In genomic region chr2L:10321036-10321583, dm6 we compare ENCODE assay signal across 1 fruit fly cellular context.
TF ChIP-seq lines count a peak whose summit lies in the region.

No protein-coding gene starts in this region.

TF ChIP-seq in whole organism, embryonic, 481 proteins besides CTCF, POLR2A, EP300 and RAD21 (continued from another document):
- TF ChIP-seq CG5953 (GFP tag; IDR thresholded peaks at IDR 0.05; lab: Robert Waterston, UW) (0 out of 2 replicates have a peak, but pooled peaks have one; percentile 10), Scr (GFP tag; IDR thresholded peaks at IDR 0.05; lab: Robert Waterston, UW; ENCODE audit: partially characterized antibody) (peak; percentile 81), usp (GFP tag; optimal IDR thresholded peaks at IDR 0.05; lab: Kevin White, UChicago) (no peak), Oli (tag; optimal IDR thresholded peaks at IDR 0.05; lab: Kevin White, UChicago) (no peak), Myb (GFP tag; optimal IDR thresholded peaks at IDR 0.05; lab: Kevin White, UChicago) (no peak), CG32532 (GFP tag; IDR thresholded peaks at IDR 0.05; lab: Robert Waterston, UW) (0 out of 2 replicates have a peak, but pooled peaks have one; percentile 29), pum (GFP tag; optimal IDR thresholded peaks at IDR 0.05; lab: Kevin White, UChicago) (peak; percentile 2), hb (GFP tag; IDR thresholded peaks at IDR 0.05; lab: Robert Waterston, UW; ENCODE audit: partially characterized antibody) (peak; percentile 68; the same call in 1 of the 3 replicates), CG13424 (tag; optimal IDR thresholded peaks at IDR 0.05; lab: Kevin White, UChicago) (peak; percentile 8), CG3281 (GFP tag; optimal IDR thresholded peaks at IDR 0.05; lab: Kevin White, UChicago) (peak; percentile 49), sob (GFP tag; IDR thresholded peaks at IDR 0.05; lab: Robert Waterston, UW) (peak; percentile 33; the same call in 1 of the 2 replicates), bowl (GFP tag; IDR thresholded peaks at IDR 0.05; lab: Robert Waterston, UW) (no peak), CG11456 (GFP tag; IDR thresholded peaks at IDR 0.05; lab: Robert Waterston, UW) (no peak), bcd (GFP tag; optimal IDR thresholded peaks at IDR 0.05; lab: Kevin White, UChicago) (no peak), fd64A (GFP tag; optimal IDR thresholded peaks at IDR 0.05; lab: Kevin White, UChicago) (no peak), CG15601 (tag; optimal IDR thresholded peaks at IDR 0.05; lab: Kevin White, UChicago) (no peak), HLH4C (GFP tag; IDR thresholded peaks at IDR 0.05; lab: Robert Waterston, UW; ENCODE audit: partially characterized antibody) (peak; percentile 63; the same call in 2 of the 3 replicates), ken (GFP tag; IDR thresholded peaks at IDR 0.05; lab: Robert Waterston, UW) (no peak), D19B (GFP tag; optimal IDR thresholded peaks at IDR 0.05; lab: Kevin White, UChicago) (peak; percentile 12)
